Fruit fly (Drosophila melanogaster): Measurements from ENCODE around the gene CG5800.

Gene CG5800

dm6 chrX:17640837-17641236, 4.8 kb downstream of the CG5800 start:
- TF ChIP-seq noc (tag; optimal IDR thresholded peaks at IDR 0.05), result no peak

dm6 chrX:17651216-17651997, 15.3 kb downstream of the CG5800 start:
- no peak for TF ChIP-seq noc (tag; optimal IDR thresholded peaks at IDR 0.05)

dm6 chrX:17651998-17652738, 16.1 kb downstream of the CG5800 start, which contains the start of gene RhoGAPp190:
RhoGAPp190 (minus strand) TSS chrX:17652562.
- TF ChIP-seq noc (tag; optimal IDR thresholded peaks at IDR 0.05), result no peak

dm6 chrX:17656501-17656900, 20.4 kb downstream of the CG5800 start, which contains the start of gene IntS2:
IntS2 (minus strand) TSS chrX:17656818.
- TF ChIP-seq noc (tag; optimal IDR thresholded peaks at IDR 0.05), result no peak

- TF ChIP-seq noc (tag; optimal IDR thresholded peaks at IDR 0.05), result no peak
These were observed 21.1 kb downstream of the CG5800 start, which contains the start of gene beta-Spec for dm6 chrX:17657050-17657696. beta-Spec (plus strand) TSS chrX:17657372.

- peak; percentile 10 for TF ChIP-seq noc (tag; optimal IDR thresholded peaks at IDR 0.05)
These were observed 21.6 kb downstream of the CG5800 start for dm6 chrX:17657716-17658115.

dm6 chrX:17658207-17659118, 22.4 kb downstream of the CG5800 start:
- TF ChIP-seq noc (tag; optimal IDR thresholded peaks at IDR 0.05), result no peak

dm6 chrX:17659119-17659452, 23.0 kb downstream of the CG5800 start:
- peak; percentile 41 for TF ChIP-seq noc (tag; optimal IDR thresholded peaks at IDR 0.05)

dm6 chrX:17671788-17672187, 35.7 kb downstream of the CG5800 start, which contains the start of gene CG12990:
CG12990 (minus strand) TSS chrX:17671888.
- TF ChIP-seq noc (tag; optimal IDR thresholded peaks at IDR 0.05), result no peak

dm6 chrX:17677953-17678668, 42.0 kb downstream of the CG5800 start:
- no peak for TF ChIP-seq noc (tag; optimal IDR thresholded peaks at IDR 0.05)

dm6 chrX:17679642-17680571, 43.8 kb downstream of the CG5800 start:
- TF ChIP-seq noc (tag; optimal IDR thresholded peaks at IDR 0.05), result peak; percentile 19

- peak; percentile 11 for TF ChIP-seq noc (tag; optimal IDR thresholded peaks at IDR 0.05)
These were observed 46.8 kb downstream of the CG5800 start for dm6 chrX:17682745-17683505.

dm6 chrX:17683506-17683858, 47.4 kb downstream of the CG5800 start:
- no peak for TF ChIP-seq noc (tag; optimal IDR thresholded peaks at IDR 0.05)
